Worm (Caenorhabditis elegans) whole organism, mixed stage, embryonic: ENCODE measurements around the gene ZK616.5.

Experiments
- M03D4.4 ChIP-seq: sonication (generic microtip); optimal IDR thresholded peaks from 2 replicates; lab custom pipeline; 2017; ENCODE audit warnings: mild to moderate bottlenecking, missing genetic modification characterization, missing compliant biosample characterization
- bed-3 ChIP-seq: fragments of 200-800 bp; sonication (Bioruptor generic); optimal IDR thresholded peaks from 3 replicates; lab custom pipeline; 2018; ENCODE audit warnings: mild to moderate bottlenecking, missing genetic modification characterization, moderate library complexity, missing compliant biosample characterization
- blmp-1 ChIP-seq: fragments of 150-350 bp; optimal IDR thresholded peaks from 2 replicates; lab custom pipeline; 2014; ENCODE audit warnings: missing biosample characterization, missing genetic modification characterization
- ceh-39 ChIP-seq: fragments of 150-350 bp; optimal IDR thresholded peaks from 2 replicates; lab custom pipeline; 2014; ENCODE audit warnings: missing biosample characterization, missing genetic modification characterization
- ceh-43 ChIP-seq: fragments of 200-800 bp; sonication (Bioruptor generic); optimal IDR thresholded peaks from 2 replicates; lab custom pipeline; 2018; ENCODE audit warnings: mild to moderate bottlenecking, missing genetic modification characterization, moderate library complexity, missing compliant biosample characterization
- ceh-83 ChIP-seq: fragments of 200-800 bp; sonication (Bioruptor generic); optimal IDR thresholded peaks from 2 replicates; lab custom pipeline; 2018; ENCODE audit warnings: mild to moderate bottlenecking, missing genetic modification characterization, missing compliant biosample characterization
- ces-1 ChIP-seq: fragments of 150-350 bp; optimal IDR thresholded peaks from 2 replicates; lab custom pipeline; 2014; ENCODE audit warnings: missing biosample characterization, missing genetic modification reagents, missing genetic modification characterization
- cnd-1 ChIP-seq: fragments of 200-800 bp; sonication (Bioruptor generic); optimal IDR thresholded peaks from 2 replicates; lab custom pipeline; 2018; ENCODE audit warnings: mild to moderate bottlenecking, missing genetic modification characterization, missing compliant biosample characterization
- drap-1 ChIP-seq: fragments of 200-800 bp; sonication (Bioruptor generic); optimal IDR thresholded peaks from 3 replicates; lab custom pipeline; 2018; ENCODE audit warnings: mild to moderate bottlenecking, missing genetic modification characterization, missing compliant biosample characterization
- elt-1 ChIP-seq: sonication (generic microtip); optimal IDR thresholded peaks from 2 replicates; lab custom pipeline; 2017; ENCODE audit warnings: missing genetic modification characterization, mild to moderate bottlenecking, missing compliant biosample characterization, antibody characterized with exemption, moderate library complexity, borderline replicate concordance; ENCODE audit not compliant: insufficient read depth
- elt-3 ChIP-seq: fragments of 150-350 bp; optimal IDR thresholded peaks from 2 replicates; lab custom pipeline; 2014; ENCODE audit warnings: missing biosample characterization, missing genetic modification characterization
- flh-1 ChIP-seq: fragments of 200-800 bp; sonication (Bioruptor generic); optimal IDR thresholded peaks from 2 replicates; lab custom pipeline; 2018; ENCODE audit warnings: mild to moderate bottlenecking, missing genetic modification characterization, moderate library complexity, missing compliant biosample characterization
- ham-2 ChIP-seq: fragments of 200-800 bp; sonication (Bioruptor generic); optimal IDR thresholded peaks from 2 replicates; lab custom pipeline; 2018; ENCODE audit warnings: mild to moderate bottlenecking, missing genetic modification characterization, missing compliant biosample characterization
- hlh-1 ChIP-seq: fragments of 150-350 bp; optimal IDR thresholded peaks from 2 replicates; lab custom pipeline; 2014; ENCODE audit warnings: missing biosample characterization, missing genetic modification reagents, missing genetic modification characterization
- lin-13 ChIP-seq: fragments of 150-350 bp; optimal IDR thresholded peaks from 2 replicates; lab custom pipeline; 2014; ENCODE audit warnings: missing biosample characterization, missing genetic modification characterization
- lin-32 ChIP-seq: fragments of 200-800 bp; sonication (Bioruptor generic); optimal IDR thresholded peaks from 2 replicates; lab custom pipeline; 2018; ENCODE audit warnings: mild to moderate bottlenecking, missing genetic modification characterization, missing compliant biosample characterization
- lsy-2 ChIP-seq: fragments of 150-350 bp; optimal IDR thresholded peaks from 2 replicates; lab custom pipeline; 2014; ENCODE audit warnings: missing biosample characterization, missing genetic modification characterization
- mab-5 ChIP-seq: fragments of 150-350 bp; optimal IDR thresholded peaks from 2 replicates; lab custom pipeline; 2014; ENCODE audit warnings: missing biosample characterization, missing genetic modification characterization
- mep-1 ChIP-seq: fragments of 150-350 bp; optimal IDR thresholded peaks from 2 replicates; lab custom pipeline; 2017; ENCODE audit warnings: missing biosample characterization, missing genetic modification reagents, missing genetic modification characterization, inconsistent platforms
- mls-2 ChIP-seq: sonication (generic microtip); optimal IDR thresholded peaks from 2 replicates; lab custom pipeline; 2016; ENCODE audit warnings: mild to moderate bottlenecking, missing genetic modification characterization, moderate library complexity, missing compliant biosample characterization
- nhr-12 ChIP-seq: fragments of 150-350 bp; optimal IDR thresholded peaks from 2 replicates; lab custom pipeline; 2014; ENCODE audit warnings: missing biosample characterization, missing genetic modification characterization
- nhr-2 ChIP-seq: fragments of 150-350 bp; optimal IDR thresholded peaks from 2 replicates; lab custom pipeline; 2014; ENCODE audit warnings: missing biosample characterization, missing genetic modification characterization
- nhr-76 ChIP-seq: sonication (generic microtip); optimal IDR thresholded peaks from 2 replicates; lab custom pipeline; 2017; ENCODE audit warnings: missing biosample characterization, missing genetic modification characterization
- pha-4 ChIP-seq: fragments of 150-350 bp; optimal IDR thresholded peaks from 2 replicates; lab custom pipeline; 2018; ENCODE audit warnings: missing biosample characterization, missing genetic modification reagents, missing genetic modification characterization
- sem-2 ChIP-seq: fragments of 200-800 bp; sonication (Bioruptor generic); optimal IDR thresholded peaks from 2 replicates; lab custom pipeline; 2018; ENCODE audit warnings: mild to moderate bottlenecking, missing genetic modification characterization, missing compliant biosample characterization
- tbx-8 ChIP-seq: fragments of 200-800 bp; sonication (Bioruptor generic); optimal IDR thresholded peaks from 2 replicates; lab custom pipeline; 2018; ENCODE audit warnings: mild to moderate bottlenecking, missing genetic modification characterization, moderate library complexity, missing compliant biosample characterization
- unc-120 ChIP-seq: sonication (generic microtip); optimal IDR thresholded peaks from 2 replicates; lab custom pipeline; 2017; ENCODE audit warnings: missing genetic modification characterization, missing compliant biosample characterization; ENCODE audit not compliant: poor library complexity, severe bottlenecking
- unc-39 ChIP-seq: fragments of 150-350 bp; optimal IDR thresholded peaks from 2 replicates; lab custom pipeline; 2014; ENCODE audit warnings: missing biosample characterization, missing genetic modification characterization
- unc-62 ChIP-seq: fragments of 150-350 bp; optimal IDR thresholded peaks from 2 replicates; lab custom pipeline; 2014; ENCODE audit warnings: missing biosample characterization, missing genetic modification reagents, missing genetic modification characterization
- zip-8 ChIP-seq: fragments of 150-350 bp; optimal IDR thresholded peaks from 2 replicates; lab custom pipeline; 2014; ENCODE audit warnings: missing biosample characterization, missing genetic modification characterization
- ztf-11 ChIP-seq: fragments of 150-350 bp; optimal IDR thresholded peaks from 2 replicates; lab custom pipeline; 2014; ENCODE audit warnings: missing biosample characterization, missing genetic modification characterization

ZK616.5 gene

ce11 chrIV:5405345-5405744 lies 13.6 kb downstream of the ZK616.5 start, which contains the start of gene ZK616.61:
TSS of gene ZK616.61 (plus strand) at chrIV:5405645.
- no peak for TF ChIP-seq ceh-43 (GFP tag; lab: Kevin White, UChicago)
- no peak for TF ChIP-seq lin-13
- no peak for TF ChIP-seq ceh-83
- TF ChIP-seq ztf-11 (tag; lab: Kevin White, UChicago), result no peak
- no peak for TF ChIP-seq elt-1 (tag; lab: Kevin White, UChicago)
- no peak for TF ChIP-seq unc-39
- no peak for TF ChIP-seq nhr-2 (tag; lab: Kevin White, UChicago)
- no peak for TF ChIP-seq bed-3 (GFP tag; lab: Kevin White, UChicago)
- TF ChIP-seq zip-8 (tag; lab: Kevin White, UChicago), result no peak
- TF ChIP-seq elt-3 (tag; lab: Kevin White, UChicago), result no peak
- no peak for TF ChIP-seq drap-1 (GFP tag; lab: Kevin White, UChicago)
- no peak for TF ChIP-seq ham-2 (GFP tag; lab: Kevin White, UChicago)
- no peak for TF ChIP-seq ces-1
- no peak for TF ChIP-seq mep-1 (tag; lab: Kevin White, UChicago)
- no peak for TF ChIP-seq M03D4.4 (tag; lab: Kevin White, UChicago)
- no peak for TF ChIP-seq blmp-1 (tag; lab: Kevin White, UChicago)
- TF ChIP-seq cnd-1 (tag; lab: Kevin White, UChicago), result no peak

DNA sequence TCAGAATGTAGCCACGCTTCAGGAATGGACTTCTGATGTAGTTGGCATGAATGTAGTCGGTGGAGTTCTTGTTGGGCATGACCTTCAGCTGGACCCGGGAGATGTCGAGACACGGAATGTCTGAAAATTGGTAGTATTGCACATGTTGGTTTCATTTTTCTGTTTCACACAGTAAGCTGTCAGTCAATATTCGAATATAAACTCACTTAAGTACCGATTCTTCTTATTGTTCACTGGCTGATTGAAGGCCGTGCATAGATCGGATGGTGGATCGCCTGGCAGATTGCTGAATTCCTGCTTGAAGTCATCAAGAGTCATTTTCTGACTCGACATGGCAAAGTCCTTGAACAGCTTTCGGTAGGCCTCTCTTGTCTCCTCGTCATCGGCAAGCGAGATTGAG lies 17.4 kb downstream of the ZK616.5 start:
- TF ChIP-seq elt-3 (tag; lab: Kevin White, UChicago) (no peak), pha-4 (no peak), unc-120 (tag; lab: Kevin White, UChicago) (no peak), lin-32 (no peak), flh-1 (GFP tag; lab: Kevin White, UChicago) (no peak), ceh-39 (tag; lab: Kevin White, UChicago) (no peak), cnd-1 (tag; lab: Kevin White, UChicago) (no peak), hlh-1 (tag; lab: Kevin White, UChicago) (no peak)
- TF ChIP-seq, all 35 proteins: peak for 0

ce11 chrIV:5411120-5411519 lies 19.4 kb downstream of the ZK616.5 start, which contains the start of gene ZK616.65:
TSS of gene ZK616.65 (minus strand) at chrIV:5411220.
- TF ChIP-seq nhr-12 (tag; lab: Kevin White, UChicago) (no peak), lin-32 (no peak), ceh-43 (GFP tag; lab: Kevin White, UChicago) (no peak), ztf-11 (tag; lab: Kevin White, UChicago) (no peak), bed-3 (GFP tag; lab: Kevin White, UChicago) (no peak), tbx-8 (GFP tag; lab: Kevin White, UChicago) (no peak), ceh-83 (no peak), lsy-2 (no peak), drap-1 (GFP tag; lab: Kevin White, UChicago) (no peak), elt-1 (tag; lab: Kevin White, UChicago) (no peak)
- TF ChIP-seq, all 35 proteins: peak for 0

DNA sequence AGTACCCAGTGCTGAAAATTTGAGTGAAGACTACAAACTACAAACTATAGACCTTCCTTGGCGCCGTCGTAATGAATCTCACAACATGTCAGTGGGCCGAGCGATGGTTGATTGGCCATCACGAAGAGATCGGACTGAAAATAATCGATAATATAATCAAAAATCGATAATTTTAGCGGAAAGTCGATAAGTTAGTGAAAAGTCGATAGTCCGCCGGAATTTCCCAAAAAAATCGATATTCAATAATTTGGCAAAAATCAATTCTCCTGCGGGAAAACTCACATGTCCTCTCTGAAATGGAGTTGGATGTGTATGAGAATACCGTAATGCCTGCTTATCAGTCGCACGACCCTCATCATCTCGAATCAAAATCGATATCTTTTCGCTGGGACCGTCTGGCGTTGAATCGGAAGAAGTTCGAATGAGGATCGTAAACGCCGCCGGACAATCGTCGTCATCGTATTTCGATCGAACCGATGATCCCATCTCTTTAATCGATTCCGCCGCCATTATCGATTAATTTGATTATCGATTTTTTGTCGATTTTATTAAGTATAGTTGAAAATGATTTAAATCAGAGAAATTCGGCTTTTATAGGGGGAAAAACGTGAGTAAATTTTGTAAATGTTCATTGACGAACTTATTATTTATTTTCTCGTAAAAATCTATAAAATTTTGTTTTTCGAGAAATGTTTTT lies 20.1 kb downstream of the ZK616.5 start, which contains the start of gene ZK616.8:
Gene ZK616.8, minus strand, starts transcription at position 553 of the 697 bp plus-strand sequence.
- TF ChIP-seq M03D4.4 (tag; lab: Kevin White, UChicago) (no peak), sem-2 (GFP tag; lab: Kevin White, UChicago) (no peak), nhr-76 (tag; lab: Kevin White, UChicago) (no peak), ceh-39 (tag; lab: Kevin White, UChicago) (no peak), unc-62 (GFP tag; lab: Kevin White, UChicago) (no peak), unc-120 (tag; lab: Kevin White, UChicago) (no peak), tbx-8 (GFP tag; lab: Kevin White, UChicago) (no peak), blmp-1 (tag; lab: Kevin White, UChicago) (no peak), flh-1 (GFP tag; lab: Kevin White, UChicago) (no peak), ceh-43 (GFP tag; lab: Kevin White, UChicago) (no peak), drap-1 (GFP tag; lab: Kevin White, UChicago) (no peak), mls-2 (tag; lab: Kevin White, UChicago) (no peak), lin-32 (no peak), lin-13 (no peak), ham-2 (GFP tag; lab: Kevin White, UChicago) (no peak), mep-1 (tag; lab: Kevin White, UChicago) (no peak), ztf-11 (tag; lab: Kevin White, UChicago) (no peak), mab-5 (no peak), elt-1 (tag; lab: Kevin White, UChicago) (no peak), unc-39 (no peak)
